Fruit fly (Drosophila melanogaster) whole organism: Measurements from ENCODE around the gene FucTA.

Source experiments
- CG8478 ChIP-seq: fragments of >200 bp; optimal IDR thresholded peaks from 2 replicates; lab custom pipeline; 2018; ENCODE audit warnings: inconsistent platforms
- pan ChIP-seq: fragments of >200 bp; optimal IDR thresholded peaks from 2 replicates; lab custom pipeline; 2017
- psq ChIP-seq: fragments of >200 bp; optimal IDR thresholded peaks from 2 replicates; lab custom pipeline; 2017

dm6 chr3L:15137790-15138189 is 9.1 kb upstream of the FucTA start:
- no peak for TF ChIP-seq CG8478 (lab: Kevin White, UChicago)
- no peak for TF ChIP-seq pan (lab: Kevin White, UChicago)
- no peak for TF ChIP-seq psq (lab: Kevin White, UChicago)
